Worm (Caenorhabditis elegans) whole organism, early embryonic: ENCODE data around the gene spex-3.

Experiments used
- B0310.2 ChIP-seq: sonication (generic microtip); optimal IDR thresholded peaks from 2 replicates; lab custom pipeline; 2016; ENCODE audit warnings: mild to moderate bottlenecking, missing genetic modification characterization, missing compliant biosample characterization
- F13C5.2 ChIP-seq: sonication (generic microtip); optimal IDR thresholded peaks from 2 replicates; lab custom pipeline; 2017; ENCODE audit warnings: mild to moderate bottlenecking, missing genetic modification characterization, inconsistent platforms, missing compliant biosample characterization
- aly-1 ChIP-seq: sonication (generic microtip); optimal IDR thresholded peaks from 2 replicates; lab custom pipeline; 2016; ENCODE audit warnings: missing genetic modification characterization, missing compliant biosample characterization
- ama-1 ChIP-seq: fragments of 150-350 bp; optimal IDR thresholded peaks from 2 replicates; lab custom pipeline; 2014
- ceh-13 ChIP-seq: fragments of 200-800 bp; sonication (Bioruptor generic); optimal IDR thresholded peaks from 2 replicates; lab custom pipeline; 2018; ENCODE audit warnings: mild to moderate bottlenecking, missing genetic modification characterization, missing compliant biosample characterization
- ceh-36 ChIP-seq: sonication (generic microtip); optimal IDR thresholded peaks from 2 replicates; lab custom pipeline; 2016; ENCODE audit warnings: missing genetic modification characterization, inconsistent platforms, missing compliant biosample characterization
- ets-7 ChIP-seq: sonication (generic microtip); optimal IDR thresholded peaks from 2 replicates; lab custom pipeline; 2016; ENCODE audit warnings: missing genotype, missing genetic modification characterization, missing compliant biosample characterization
- flt-1 ChIP-seq: fragments of 200-800 bp; sonication (Bioruptor generic); IDR thresholded peaks from 2 replicates; pipeline ENCODE4 v1.3.6; 2022; ENCODE audit warnings: missing genetic modification characterization, missing compliant biosample characterization
- hmbx-1 ChIP-seq: sonication (generic microtip); optimal IDR thresholded peaks from 2 replicates; lab custom pipeline; 2016; ENCODE audit warnings: mild to moderate bottlenecking, missing genetic modification characterization, missing compliant biosample characterization
- hmg-4 ChIP-seq: fragments of 200-800 bp; sonication (Bioruptor generic); optimal IDR thresholded peaks from 2 replicates; lab custom pipeline; 2018; ENCODE audit warnings: mild to moderate bottlenecking, missing genetic modification characterization, missing compliant biosample characterization
- hnd-1 ChIP-seq: sonication (generic microtip); optimal IDR thresholded peaks from 2 replicates; lab custom pipeline; 2016; ENCODE audit warnings: missing genetic modification characterization, missing compliant biosample characterization
- pes-1 ChIP-seq: fragments of 200-800 bp; sonication (Bioruptor generic); IDR thresholded peaks from 2 replicates; pipeline ENCODE4 v1.3.6; 2022; ENCODE audit warnings: missing genetic modification reagents, missing genetic modification characterization, missing compliant biosample characterization
- scrt-1 ChIP-seq: fragments of 200-800 bp; sonication (Bioruptor generic); IDR thresholded peaks from 2 replicates; pipeline ENCODE4 v1.3.6; 2022; ENCODE audit warnings: missing genetic modification characterization, missing compliant biosample characterization
- sea-1 ChIP-seq: fragments of 200-800 bp; sonication (Bioruptor generic); conservative IDR thresholded peaks from 2 replicates; pipeline ENCODE4 v1.3.6; 2022; ENCODE audit warnings: missing genetic modification characterization, missing compliant biosample characterization
- tbx-11 ChIP-seq: fragments of 200-800 bp; sonication (Bioruptor generic); IDR thresholded peaks from 2 replicates; pipeline ENCODE4 v1.3.6; 2022; ENCODE audit warnings: missing genetic modification characterization, missing compliant biosample characterization
- tbx-37 ChIP-seq: fragments of 200-800 bp; sonication (Bioruptor generic); conservative IDR thresholded peaks from 2 replicates; pipeline ENCODE4 v1.3.6; 2022; ENCODE audit warnings: missing genetic modification reagents, missing genetic modification characterization, missing compliant biosample characterization
- tra-4 ChIP-seq: sonication (generic microtip); optimal IDR thresholded peaks from 2 replicates; lab custom pipeline; 2017; ENCODE audit warnings: missing genetic modification characterization, missing compliant biosample characterization

spex-3 gene

ce11 chrIII:1702337-1702736 is at the start of gene spex-3:
Gene spex-3, minus strand, starts transcription at chrIII:1702437.
- no peak for TF ChIP-seq ets-7
- TF ChIP-seq hmbx-1, result no peak
- TF ChIP-seq ceh-36 (tag; lab: Kevin White, UChicago), result no peak
- TF ChIP-seq F13C5.2, result no peak

- TF ChIP-seq sea-1 (no peak), F13C5.2 (no peak), tbx-37 (GFP tag; lab: Robert Waterston, UW) (no peak), tra-4 (tag; lab: Kevin White, UChicago) (no peak), flt-1 (GFP tag; lab: Robert Waterston, UW) (no peak), scrt-1 (no peak), B0310.2 (no peak), ceh-36 (tag; lab: Kevin White, UChicago) (no peak), ets-7 (no peak), pes-1 (GFP tag; lab: Robert Waterston, UW) (no peak), ceh-13 (no peak), hmg-4 (no peak), ama-1 (no peak), aly-1 (tag; lab: Kevin White, UChicago) (no peak), hmbx-1 (no peak), hnd-1 (no peak), tbx-11 (GFP tag; lab: Robert Waterston, UW) (no peak)
These were observed 43.4 kb upstream of the spex-3 start for ce11 chrIII:1745450-1746127.

- TF ChIP-seq hmbx-1 (no peak), F13C5.2 (no peak), B0310.2 (no peak), flt-1 (GFP tag; lab: Robert Waterston, UW) (no peak), aly-1 (tag; lab: Kevin White, UChicago) (no peak), tbx-37 (GFP tag; lab: Robert Waterston, UW) (no peak), tbx-11 (GFP tag; lab: Robert Waterston, UW) (no peak), hmg-4 (no peak), sea-1 (no peak), hnd-1 (no peak), ceh-36 (tag; lab: Kevin White, UChicago) (no peak)
These were observed 42.2 kb upstream of the spex-3 start for ce11 chrIII:1744486-1744885.

ce11 chrIII:1743488-1744020 is 41.3 kb upstream of the spex-3 start:
- TF ChIP-seq sea-1 (no peak), ceh-13 (no peak), aly-1 (tag; lab: Kevin White, UChicago) (no peak), hmbx-1 (no peak), hmg-4 (no peak), scrt-1 (no peak), F13C5.2 (no peak), tbx-37 (GFP tag; lab: Robert Waterston, UW) (no peak), hnd-1 (no peak), B0310.2 (no peak)

DNA sequence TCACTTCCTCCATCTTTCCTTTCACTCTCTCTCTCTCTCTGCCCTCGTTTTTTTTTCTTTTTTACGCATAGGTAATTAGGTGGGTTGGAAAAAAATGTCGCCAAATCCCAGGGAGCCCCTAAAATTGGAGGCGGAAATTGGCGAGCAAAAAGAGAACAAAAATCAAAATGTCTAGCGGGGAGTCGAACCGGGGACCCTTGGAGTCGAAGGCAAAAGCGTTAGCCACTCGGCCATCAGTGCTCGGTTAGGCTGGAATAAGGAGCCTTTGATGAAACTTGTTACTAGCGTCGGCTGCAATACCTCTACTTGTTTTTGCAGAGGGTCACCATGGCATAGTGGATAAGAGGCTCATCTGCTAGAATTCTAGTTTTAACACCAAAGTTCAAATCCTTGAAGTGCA is 40.8 kb upstream of the spex-3 start:
- TF ChIP-seq hmg-4, result no peak
- TF ChIP-seq tbx-11 (GFP tag; lab: Robert Waterston, UW), result no peak
- no peak for TF ChIP-seq flt-1 (GFP tag; lab: Robert Waterston, UW)
- TF ChIP-seq tra-4 (tag; lab: Kevin White, UChicago), result no peak

- no peak for TF ChIP-seq F13C5.2
- no peak for TF ChIP-seq tbx-11 (GFP tag; lab: Robert Waterston, UW)
- no peak for TF ChIP-seq tbx-37 (GFP tag; lab: Robert Waterston, UW)
- TF ChIP-seq scrt-1, result no peak
- no peak for TF ChIP-seq ets-7
- TF ChIP-seq tra-4 (tag; lab: Kevin White, UChicago), result no peak
- no peak for TF ChIP-seq hmbx-1
- TF ChIP-seq aly-1 (tag; lab: Kevin White, UChicago), result no peak
- no peak for TF ChIP-seq B0310.2
- TF ChIP-seq ama-1, result no peak
- TF ChIP-seq pes-1 (GFP tag; lab: Robert Waterston, UW), result no peak
- no peak for TF ChIP-seq sea-1
- TF ChIP-seq flt-1 (GFP tag; lab: Robert Waterston, UW), result no peak
- no peak for TF ChIP-seq ceh-36 (tag; lab: Kevin White, UChicago)
- no peak for TF ChIP-seq hmg-4
- TF ChIP-seq hnd-1, result no peak
- TF ChIP-seq ceh-13, result no peak
These were observed 31.2 kb upstream of the spex-3 start for ce11 chrIII:1733412-1733811.

DNA sequence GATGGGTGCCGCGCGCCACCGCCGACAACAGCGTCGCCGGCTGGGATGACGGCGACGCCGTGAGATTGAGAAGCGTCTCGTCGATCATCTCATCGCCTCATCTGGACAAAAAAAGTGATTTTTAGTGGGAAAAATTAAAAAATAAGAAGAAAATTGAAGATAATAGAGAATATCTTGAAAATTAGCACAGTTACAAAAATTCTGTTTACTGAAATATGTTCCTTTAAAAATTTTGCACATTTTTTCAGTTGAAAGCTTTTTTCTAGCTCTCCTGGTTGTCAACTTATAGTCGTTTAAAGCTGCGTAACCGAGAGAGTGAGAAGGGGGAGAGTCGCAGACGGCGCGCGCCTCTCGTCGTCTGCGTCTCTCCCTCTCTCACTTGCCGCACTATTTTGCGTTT is 30.8 kb upstream of the spex-3 start, which contains the start of gene ser-4:
Gene ser-4 (minus strand): TSS at position 101 of the 400 bp plus-strand sequence.
- TF ChIP-seq tbx-37 (GFP tag; lab: Robert Waterston, UW) (no peak), tbx-11 (GFP tag; lab: Robert Waterston, UW) (no peak), pes-1 (GFP tag; lab: Robert Waterston, UW) (no peak), hmbx-1 (no peak), B0310.2 (no peak), tra-4 (tag; lab: Kevin White, UChicago) (no peak), aly-1 (tag; lab: Kevin White, UChicago) (no peak), ceh-13 (no peak), ets-7 (no peak), sea-1 (no peak)

ce11 chrIII:1731850-1732249 is 29.6 kb upstream of the spex-3 start:
- TF ChIP-seq B0310.2 (no peak), tbx-37 (GFP tag; lab: Robert Waterston, UW) (no peak), pes-1 (GFP tag; lab: Robert Waterston, UW) (no peak), hmg-4 (no peak), hmbx-1 (no peak), ama-1 (no peak), ceh-13 (no peak), flt-1 (GFP tag; lab: Robert Waterston, UW) (no peak), tbx-11 (GFP tag; lab: Robert Waterston, UW) (no peak), aly-1 (tag; lab: Kevin White, UChicago) (no peak), hnd-1 (no peak), sea-1 (no peak), ets-7 (no peak), F13C5.2 (no peak), ceh-36 (tag; lab: Kevin White, UChicago) (no peak)
